Worm (Caenorhabditis elegans) whole organism, midembryonic: ENCODE measurements around the gene Y54G2A.32.

Experiments used
- T22C8.4 ChIP-seq: fragments of 200-800 bp; sonication (Bioruptor generic); IDR thresholded peaks from 2 replicates; pipeline ENCODE4 v1.3.6; 2022; ENCODE audit warnings: missing genetic modification characterization, missing compliant biosample characterization
- cog-1 ChIP-seq: sonication (generic microtip); optimal IDR thresholded peaks from 2 replicates; lab custom pipeline; 2016; ENCODE audit warnings: missing genetic modification characterization, missing compliant biosample characterization
- klf-2 ChIP-seq: fragments of 200-800 bp; sonication (Bioruptor generic); conservative IDR thresholded peaks from 2 replicates; pipeline ENCODE4 v1.3.6; 2022; ENCODE audit warnings: missing genetic modification reagents, missing genetic modification characterization, missing compliant biosample characterization
- ztf-29 ChIP-seq: fragments of 200-800 bp; sonication (Bioruptor generic); IDR thresholded peaks from 2 replicates; pipeline ENCODE4 v1.3.6; 2022; ENCODE audit warnings: missing genetic modification reagents, missing genetic modification characterization, missing compliant biosample characterization

DNA sequence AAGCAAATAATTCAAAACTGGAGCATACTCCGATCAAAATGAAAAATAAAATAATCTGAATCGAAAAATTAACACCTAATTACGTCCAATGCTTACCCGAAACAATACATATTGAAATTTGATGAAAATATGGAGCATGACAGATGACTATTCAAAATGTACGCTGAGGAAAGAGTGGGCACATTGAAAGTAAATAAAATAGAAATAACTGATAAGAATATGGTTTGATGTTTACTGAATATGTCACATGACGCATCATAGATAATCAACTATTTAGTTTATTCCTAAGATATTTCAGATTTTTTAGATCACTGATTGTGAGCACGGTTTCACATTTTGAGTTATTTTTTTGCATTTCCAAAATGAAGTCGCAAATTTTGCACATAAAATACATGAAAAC is 5.4 kb upstream of the Y54G2A.32 start, which contains the start of gene Y54G2A.52:
- TF ChIP-seq T22C8.4 (GFP tag; lab: Robert Waterston, UW) (no peak), klf-2 (GFP tag; lab: Robert Waterston, UW) (no peak), cog-1 (tag; lab: Kevin White, UChicago) (no peak), ztf-29 (GFP tag; lab: Robert Waterston, UW) (no peak)
